Fruit fly (Drosophila melanogaster): ENCODE data around the gene CG9016.

- TF ChIP-seq sr (GFP tag; IDR thresholded peaks at IDR 0.05) (no peak), CrebB (tag; optimal IDR thresholded peaks at IDR 0.05) (no peak)
These were observed 37.9 kb upstream of the CG9016 start for dm6 chr2L:5961169-5961918.

All from whole organism, embryonic.